Worm (Caenorhabditis elegans) whole organism, L2 larva: ENCODE data around the gene F53F1.6.
A peak's percentile ranks its signal among the peaks of the same experiment; 100 is the strongest.

Experiments
- F13H6.1 ChIP-seq: sonication (generic microtip); optimal IDR thresholded peaks from 2 replicates; lab custom pipeline; 2016; ENCODE audit warnings: missing genetic modification characterization, missing compliant biosample characterization
- R02D3.7 ChIP-seq: fragments of 150-350 bp; optimal IDR thresholded peaks from 2 replicates; lab custom pipeline; 2014; ENCODE audit warnings: missing biosample characterization, missing genetic modification characterization
- Y55F3AM.14 ChIP-seq: fragments of 200-800 bp; sonication (Bioruptor generic); optimal IDR thresholded peaks from 2 replicates; lab custom pipeline; 2018; ENCODE audit warnings: mild to moderate bottlenecking, missing genetic modification characterization, missing compliant biosample characterization
- ZK546.5 ChIP-seq: sonication (generic microtip); optimal IDR thresholded peaks from 2 replicates; lab custom pipeline; 2017; ENCODE audit warnings: missing biosample characterization, missing genetic modification characterization
- alr-1 ChIP-seq: fragments of 150-350 bp; optimal IDR thresholded peaks from 2 replicates; lab custom pipeline; 2014; ENCODE audit warnings: missing biosample characterization, missing genetic modification characterization
- ama-1 ChIP-seq: fragments of 150-350 bp; optimal IDR thresholded peaks from 2 replicates; lab custom pipeline; 2018; ENCODE audit warnings: inconsistent platforms
- blmp-1 ChIP-seq: sonication (generic microtip); optimal IDR thresholded peaks from 2 replicates; lab custom pipeline; 2017; ENCODE audit warnings: missing genetic modification characterization, mild to moderate bottlenecking, missing compliant biosample characterization, antibody characterized with exemption, moderate library complexity; ENCODE audit not compliant: insufficient read depth
- ceh-16 ChIP-seq: fragments of 150-350 bp; optimal IDR thresholded peaks from 2 replicates; lab custom pipeline; 2014; ENCODE audit warnings: missing biosample characterization, missing genetic modification characterization
- ceh-82 ChIP-seq: fragments of 150-350 bp; optimal IDR thresholded peaks from 2 replicates; lab custom pipeline; 2014; ENCODE audit warnings: missing biosample characterization, missing genetic modification characterization
- crh-2 ChIP-seq: sonication (generic microtip); optimal IDR thresholded peaks from 2 replicates; lab custom pipeline; 2017; ENCODE audit warnings: missing biosample characterization, missing genetic modification characterization
- dmd-4 ChIP-seq: sonication (generic microtip); optimal IDR thresholded peaks from 2 replicates; lab custom pipeline; 2017; ENCODE audit warnings: missing biosample characterization, missing genetic modification characterization
- egl-27 ChIP-seq: sonication (generic microtip); optimal IDR thresholded peaks from 3 replicates; lab custom pipeline; 2017; ENCODE audit warnings: missing biosample characterization, missing genetic modification reagents, missing genetic modification characterization
- elt-1 ChIP-seq: fragments of 150-350 bp; optimal IDR thresholded peaks from 2 replicates; lab custom pipeline; 2014; ENCODE audit warnings: missing biosample characterization, missing genetic modification characterization
- fos-1 ChIP-seq: fragments of 150-350 bp; optimal IDR thresholded peaks from 2 replicates; lab custom pipeline; 2014; ENCODE audit warnings: missing biosample characterization, missing genetic modification characterization
- gmeb-1 ChIP-seq: fragments of 150-350 bp; optimal IDR thresholded peaks from 2 replicates; lab custom pipeline; 2014; ENCODE audit warnings: missing biosample characterization, missing genetic modification characterization
- lin-11 ChIP-seq: fragments of 150-350 bp; sonication (generic microtip); optimal IDR thresholded peaks from 2 replicates; lab custom pipeline; 2014; ENCODE audit warnings: missing biosample characterization, missing genetic modification characterization, inconsistent platforms, mixed read lengths
- lin-13 ChIP-seq: fragments of 150-350 bp; optimal IDR thresholded peaks from 2 replicates; lab custom pipeline; 2014; ENCODE audit warnings: missing biosample characterization, missing genetic modification reagents, missing genetic modification characterization
- mab-5 ChIP-seq: fragments of 150-350 bp; optimal IDR thresholded peaks from 2 replicates; lab custom pipeline; 2014; ENCODE audit warnings: missing biosample characterization, missing genetic modification characterization
- mbf-1 ChIP-seq: sonication (generic microtip); optimal IDR thresholded peaks from 2 replicates; lab custom pipeline; 2017; ENCODE audit warnings: missing biosample characterization, missing genetic modification characterization
- mdl-1 ChIP-seq, 2 experiments: fragments of 150-350 bp in 1 of 2; sonication (generic microtip) in 1 of 2; optimal IDR thresholded peaks; 2 replicates each; lab custom pipeline; 2017; ENCODE audit warnings: missing biosample characterization in 2 of 2, missing genetic modification characterization in 2 of 2
- nhr-11 ChIP-seq: fragments of 150-350 bp; optimal IDR thresholded peaks from 2 replicates; lab custom pipeline; 2014; ENCODE audit warnings: missing biosample characterization, missing genetic modification characterization
- nhr-12 ChIP-seq: fragments of 150-350 bp; optimal IDR thresholded peaks from 2 replicates; lab custom pipeline; 2014; ENCODE audit warnings: missing biosample characterization, missing genetic modification characterization
- nhr-129 ChIP-seq: fragments of 150-350 bp; optimal IDR thresholded peaks from 2 replicates; lab custom pipeline; 2014; ENCODE audit warnings: missing biosample characterization, missing genetic modification characterization
- nhr-21 ChIP-seq: fragments of 150-350 bp; optimal IDR thresholded peaks from 2 replicates; lab custom pipeline; 2014; ENCODE audit warnings: missing biosample characterization, missing genetic modification characterization
- nhr-23 ChIP-seq: fragments of 150-350 bp; optimal IDR thresholded peaks from 2 replicates; lab custom pipeline; 2014; ENCODE audit warnings: missing biosample characterization, missing genetic modification reagents, missing genetic modification characterization
- nhr-237 ChIP-seq: fragments of 150-350 bp; optimal IDR thresholded peaks from 2 replicates; lab custom pipeline; 2014; ENCODE audit warnings: missing biosample characterization, missing genetic modification characterization
- nhr-25 ChIP-seq: fragments of 150-350 bp; sonication (generic microtip); optimal IDR thresholded peaks from 3 replicates; lab custom pipeline; 2014; ENCODE audit warnings: missing biosample characterization, missing genetic modification characterization
- peb-1 ChIP-seq: fragments of 150-350 bp; optimal IDR thresholded peaks from 2 replicates; lab custom pipeline; 2014; ENCODE audit warnings: missing biosample characterization, missing genetic modification characterization
- sma-3 ChIP-seq: sonication (generic microtip); optimal IDR thresholded peaks from 2 replicates; lab custom pipeline; 2016; ENCODE audit warnings: missing genetic modification reagents, missing genetic modification characterization, missing compliant biosample characterization
- sma-9 ChIP-seq, 2 experiments: fragments of 150-350 bp in 1 of 2; sonication (generic microtip) in 1 of 2; optimal IDR thresholded peaks; 2 replicates each; lab custom pipeline; 2014 to 2016; ENCODE audit warnings: missing genetic modification characterization in 2 of 2, mild to moderate bottlenecking in 1 of 2, missing biosample characterization in 1 of 2, missing compliant biosample characterization in 1 of 2, missing genetic modification reagents in 1 of 2, moderate library complexity in 1 of 2
- unc-62 ChIP-seq: fragments of 150-350 bp; optimal IDR thresholded peaks from 2 replicates; lab custom pipeline; 2014; ENCODE audit warnings: missing biosample characterization, missing genetic modification reagents, missing genetic modification characterization
- zag-1 ChIP-seq: fragments of 150-350 bp; optimal IDR thresholded peaks from 2 replicates; lab custom pipeline; 2014; ENCODE audit warnings: missing biosample characterization, missing genetic modification characterization
- ztf-1 ChIP-seq: fragments of 200-800 bp; sonication (Bioruptor generic); conservative IDR thresholded peaks from 2 replicates; pipeline ENCODE4 v1.3.6; 2022; ENCODE audit warnings: missing genetic modification characterization, missing compliant biosample characterization
- ztf-4 ChIP-seq: fragments of 150-350 bp; optimal IDR thresholded peaks from 2 replicates; lab custom pipeline; 2014; ENCODE audit warnings: missing biosample characterization, missing genetic modification characterization

The F53F1.6 gene

DNA sequence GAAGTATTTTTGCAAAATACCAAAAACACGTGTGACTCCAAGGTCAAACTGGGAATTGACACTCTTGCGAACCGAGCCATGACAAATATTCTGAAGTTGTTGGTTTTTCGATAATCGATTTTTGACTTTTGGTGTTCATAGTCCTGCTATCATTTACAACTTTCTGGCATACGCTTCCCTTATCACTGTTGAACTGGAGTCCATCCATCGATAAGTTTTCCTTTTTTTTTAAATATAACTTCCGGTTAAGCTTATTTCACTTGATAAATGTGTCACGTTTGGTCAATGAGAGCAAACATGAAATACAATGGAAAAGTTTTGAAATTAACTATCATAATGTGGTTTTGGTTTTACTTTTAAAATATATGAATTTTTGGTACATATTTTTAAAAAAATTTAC is 4.3 kb upstream of the F53F1.6 start:
- TF ChIP-seq fos-1 (peak; percentile 95), crh-2 (tag; lab: Kevin White, UChicago) (peak; percentile 17), nhr-12 (tag; lab: Kevin White, UChicago) (no peak), sma-9 (GFP tag; optimal IDR thresholded peaks at IDR 0.05; lab: Kevin White, UChicago) (peak; percentile 17), sma-9 (tag; optimal IDR thresholded peaks at IDR 0.05; lab: Kevin White, UChicago) (no peak)

DNA sequence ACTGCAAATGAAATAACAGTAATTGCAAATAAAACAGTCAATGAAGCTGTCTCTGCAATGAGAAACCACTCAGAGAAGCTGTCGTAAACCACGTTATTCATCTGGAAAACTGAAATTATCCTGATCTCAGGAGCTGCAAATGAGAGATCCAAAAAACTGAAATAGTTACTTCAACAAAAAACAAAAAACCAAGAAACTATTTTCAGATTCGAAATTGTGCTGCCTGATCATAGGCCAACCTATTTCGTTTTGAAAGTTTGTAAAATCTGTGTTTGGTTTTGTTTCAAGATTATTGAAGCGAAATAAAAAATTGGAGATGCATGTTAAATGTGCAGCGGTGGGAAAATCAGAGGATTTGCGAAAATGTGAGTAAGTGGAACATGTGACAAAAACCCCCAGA is 3.2 kb upstream of the F53F1.6 start, which contains the start of gene srv-8:
Gene srv-8 (minus strand): TSS at position 101 of the 400 bp plus-strand sequence.
- no peak for TF ChIP-seq nhr-23 (tag; lab: Kevin White, UChicago)
- no peak for TF ChIP-seq lin-11 (tag; lab: Kevin White, UChicago)
- no peak for TF ChIP-seq dmd-4 (tag; lab: Kevin White, UChicago)
- TF ChIP-seq nhr-11: no peak
- no peak for TF ChIP-seq blmp-1 (tag; lab: Kevin White, UChicago)
- TF ChIP-seq ztf-1: no peak
- TF ChIP-seq sma-3 (GFP tag; lab: Kevin White, UChicago): no peak
- TF ChIP-seq egl-27: no peak
- TF ChIP-seq lin-13 (GFP tag; lab: Kevin White, UChicago): no peak
- no peak for TF ChIP-seq ama-1
- no peak for TF ChIP-seq ZK546.5 (tag; lab: Kevin White, UChicago)
- TF ChIP-seq nhr-21: no peak
- no peak for TF ChIP-seq nhr-25 (tag; lab: Kevin White, UChicago)

DNA sequence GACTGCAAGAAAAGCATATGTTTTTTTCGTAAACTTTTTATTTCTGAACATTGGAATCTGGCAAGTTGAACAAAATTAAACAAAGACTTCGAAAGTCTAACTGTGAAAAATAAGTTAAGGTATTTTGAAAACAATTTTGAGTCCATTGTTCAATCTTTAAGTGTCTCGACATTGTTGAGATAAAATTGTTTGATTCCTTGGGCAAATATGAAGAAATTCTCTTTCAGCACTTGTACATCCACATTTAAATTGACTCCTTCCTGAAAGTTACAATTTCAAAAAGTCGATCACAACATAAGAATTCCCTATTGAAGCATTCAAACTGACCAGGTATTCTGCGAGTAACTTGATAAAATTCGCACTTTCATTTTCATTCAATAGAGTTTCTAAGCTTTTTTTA is 1.3 kb downstream of the F53F1.6 start:
- TF ChIP-seq nhr-11: no peak
- peak; percentile 9 for TF ChIP-seq nhr-25 (tag; lab: Kevin White, UChicago)

DNA sequence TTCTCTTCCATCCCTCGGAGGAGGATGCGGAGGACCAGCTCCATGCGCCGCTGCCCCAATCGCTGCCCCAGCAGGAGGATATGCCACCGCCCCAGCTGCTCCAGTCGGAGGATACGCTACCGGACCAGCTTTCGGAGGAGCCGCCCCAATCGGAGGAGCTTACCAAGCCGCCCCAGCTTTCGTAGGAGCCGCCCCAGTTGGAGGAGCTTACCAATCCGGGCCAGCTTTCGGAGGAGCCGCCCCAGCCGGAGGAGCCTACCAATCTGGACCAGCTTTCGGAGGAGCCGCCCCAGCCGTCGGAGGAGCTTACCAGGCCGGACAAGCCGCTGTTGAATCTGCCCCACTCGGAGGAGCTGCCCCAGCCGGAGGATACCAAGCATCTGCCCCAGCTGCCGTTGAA is 2.0 kb downstream of the F53F1.6 start:
- TF ChIP-seq Y55F3AM.14 (no peak), fos-1 (no peak), gmeb-1 (no peak), F13H6.1 (tag; lab: Kevin White, UChicago) (no peak), ama-1 (no peak), nhr-129 (tag; lab: Kevin White, UChicago) (no peak), zag-1 (tag; lab: Kevin White, UChicago) (no peak), mab-5 (no peak), elt-1 (no peak)

DNA sequence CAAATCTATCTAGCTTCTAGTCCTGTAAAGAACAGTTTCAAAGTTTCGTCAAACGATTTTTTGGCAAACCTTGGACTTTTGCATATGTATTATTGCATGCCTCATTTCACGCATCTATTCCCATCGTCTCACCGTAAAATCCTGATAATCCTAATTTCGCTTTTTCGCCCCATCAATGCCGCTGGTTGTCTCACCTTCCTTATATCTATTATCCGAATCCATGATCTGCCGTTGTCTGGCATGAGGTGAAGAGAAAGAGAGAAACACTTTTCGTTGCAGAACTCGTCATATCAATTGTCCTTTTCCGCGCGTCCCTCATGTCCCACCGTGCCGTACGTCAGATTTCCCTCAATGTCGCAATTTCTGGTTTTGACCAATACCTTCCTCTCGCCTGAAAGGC is 2.8 kb downstream of the F53F1.6 start, which contains the start of gene cut-2:
Gene cut-2 (plus strand): TSS at position 365 of the 400 bp plus-strand sequence.
- TF ChIP-seq mab-5 (no peak), egl-27 (no peak), peb-1 (tag; lab: Kevin White, UChicago) (peak; percentile 24)
- TF ChIP-seq, all 48 proteins: peak for 1

DNA sequence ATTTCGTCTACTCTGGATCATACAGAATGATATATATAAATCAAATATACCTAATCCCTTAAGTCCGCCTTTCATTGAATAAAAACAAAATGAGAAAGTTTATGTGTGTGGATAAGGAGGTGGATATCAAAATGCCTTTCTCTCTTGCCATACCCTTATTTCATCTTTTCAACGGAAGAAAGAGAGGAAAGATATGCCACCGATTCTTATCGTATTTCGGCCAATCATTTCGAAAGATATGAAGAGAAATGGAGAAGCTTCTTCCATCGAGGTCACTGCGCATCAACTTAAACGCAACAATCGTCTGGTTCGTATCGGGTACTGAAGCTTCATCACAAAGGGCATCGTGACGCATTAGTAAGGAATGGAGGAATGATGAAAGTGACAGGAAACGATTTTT is 4.1 kb downstream of the F53F1.6 start:
- TF ChIP-seq ZK546.5 (tag; lab: Kevin White, UChicago) (no peak), mdl-1 (tag; optimal IDR thresholded peaks at IDR 0.05; lab: Kevin White, UChicago) (no peak), ceh-82 (tag; lab: Kevin White, UChicago) (no peak), nhr-11 (no peak), crh-2 (tag; lab: Kevin White, UChicago) (no peak), unc-62 (GFP tag; lab: Kevin White, UChicago) (no peak), elt-1 (no peak), mbf-1 (tag; lab: Kevin White, UChicago) (no peak), alr-1 (tag; lab: Kevin White, UChicago) (no peak), sma-3 (GFP tag; lab: Kevin White, UChicago) (no peak), zag-1 (tag; lab: Kevin White, UChicago) (no peak), nhr-21 (peak; percentile 47), nhr-23 (tag; lab: Kevin White, UChicago) (no peak), R02D3.7 (no peak), blmp-1 (tag; lab: Kevin White, UChicago) (peak; percentile 3), peb-1 (tag; lab: Kevin White, UChicago) (peak; percentile 38)

DNA sequence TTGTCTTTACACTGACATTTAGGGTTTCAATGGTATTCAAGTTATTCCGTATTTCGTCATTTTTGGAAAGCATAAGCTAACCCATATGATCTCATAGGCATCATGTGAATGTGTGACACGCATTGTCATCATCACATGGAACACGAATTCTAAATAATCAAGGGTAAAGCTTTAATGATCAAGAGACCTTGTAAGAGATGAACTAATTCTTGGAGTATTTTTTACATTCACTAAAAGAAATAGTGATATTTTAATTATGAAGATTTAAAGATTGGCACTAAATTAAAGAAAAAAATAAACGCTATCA is 5.5 kb downstream of the F53F1.6 start:
- TF ChIP-seq nhr-237 (tag; lab: Kevin White, UChicago): no peak
- TF ChIP-seq nhr-25 (tag; lab: Kevin White, UChicago): peak; percentile 78
- TF ChIP-seq nhr-21: peak; percentile 1
- no peak for TF ChIP-seq ztf-4 (tag; lab: Kevin White, UChicago)
- TF ChIP-seq ceh-16 (tag; lab: Kevin White, UChicago): no peak
